Worm (Caenorhabditis elegans) whole organism, midembryonic: ENCODE measurements around the gene chil-14.

ENCODE experiments used
- cog-1 ChIP-seq: sonication (generic microtip); optimal IDR thresholded peaks from 2 replicates; lab custom pipeline; 2016; ENCODE audit warnings: missing genetic modification characterization, missing compliant biosample characterization
- flt-1 ChIP-seq: fragments of 200-800 bp; sonication (Bioruptor generic); IDR thresholded peaks from 2 replicates; pipeline ENCODE4 v1.3.6; 2022; ENCODE audit warnings: missing genetic modification characterization, missing compliant biosample characterization
- klf-2 ChIP-seq: fragments of 200-800 bp; sonication (Bioruptor generic); conservative IDR thresholded peaks from 2 replicates; pipeline ENCODE4 v1.3.6; 2022; ENCODE audit warnings: missing genetic modification reagents, missing genetic modification characterization, missing compliant biosample characterization
- med-1 ChIP-seq: sonication (generic microtip); optimal IDR thresholded peaks from 2 replicates; lab custom pipeline; 2017; ENCODE audit warnings: missing genetic modification characterization, mild to moderate bottlenecking, missing compliant biosample characterization, antibody characterized with exemption, missing genetic modification reagents; ENCODE audit not compliant: insufficient read depth
- ref-1 ChIP-seq: fragments of 200-800 bp; sonication (Bioruptor generic); conservative IDR thresholded peaks from 2 replicates; pipeline ENCODE4 v1.3.6; 2022; ENCODE audit warnings: missing genetic modification reagents, missing genetic modification characterization, missing compliant biosample characterization

ce11 chrV:1467444-1467843 lies 12.6 kb downstream of the chil-14 start, which contains the start of gene gid-8:
- TF ChIP-seq ref-1 (GFP tag; lab: Robert Waterston, UW) (no peak), flt-1 (no peak), cog-1 (no peak), med-1 (GFP tag; lab: Kevin White, UChicago) (no peak), klf-2 (GFP tag; lab: Robert Waterston, UW) (no peak)
